Fruit fly (Drosophila melanogaster) whole organism, pupa: ENCODE results near the gene rtet.

ENCODE experiments used
- CG10348 ChIP-seq: fragments of 200-800 bp; sonication (Bioruptor generic); IDR thresholded peaks from 2 replicates; pipeline ENCODE4 v1.3.6; 2022; ENCODE audit warnings: missing biosample characterization, missing genetic modification characterization
- CG12605 ChIP-seq: fragments of 200-800 bp; sonication (Bioruptor generic); IDR thresholded peaks from 2 replicates; pipeline ENCODE4 v1.3.6; 2022; ENCODE audit warnings: missing biosample characterization, missing genetic modification characterization
- CG13204 ChIP-seq: fragments of 200-800 bp; sonication (Bioruptor generic); optimal IDR thresholded peaks from 2 replicates; lab custom pipeline; 2018; ENCODE audit warnings: missing biosample characterization, mild to moderate bottlenecking, missing genetic modification characterization, moderate library complexity
- CG14655 ChIP-seq: fragments of 200-800 bp; sonication (Bioruptor generic); optimal IDR thresholded peaks from 3 replicates; lab custom pipeline; 2017; ENCODE audit warnings: mild to moderate bottlenecking, missing biosample characterization, missing genetic modification reagents, missing genetic modification characterization
- CG15710 ChIP-seq: fragments of 200-800 bp; sonication (Bioruptor generic); optimal IDR thresholded peaks from 2 replicates; lab custom pipeline; 2018; ENCODE audit warnings: missing biosample characterization, mild to moderate bottlenecking, missing genetic modification characterization, moderate library complexity
- CG17806 ChIP-seq: fragments of 200-800 bp; sonication (Bioruptor generic); optimal IDR thresholded peaks from 2 replicates; lab custom pipeline; 2018; ENCODE audit warnings: missing biosample characterization, mild to moderate bottlenecking, missing genetic modification characterization, moderate library complexity
- CG32121 ChIP-seq: fragments of 200-800 bp; sonication (Bioruptor generic); IDR thresholded peaks from 2 replicates; pipeline ENCODE4 v1.3.6; 2022; ENCODE audit warnings: missing biosample characterization, missing genetic modification characterization
- CG34367 ChIP-seq: fragments of 200-800 bp; sonication (Bioruptor generic); optimal IDR thresholded peaks from 2 replicates; lab custom pipeline; 2018; ENCODE audit warnings: missing biosample characterization, mild to moderate bottlenecking, missing genetic modification characterization
- CG4496 ChIP-seq: fragments of 200-800 bp; sonication (Bioruptor generic); IDR thresholded peaks from 3 replicates; pipeline ENCODE4 v1.3.6; 2022; ENCODE audit warnings: missing biosample characterization, missing genetic modification characterization
- CG8159 ChIP-seq: fragments of 200-800 bp; sonication (Bioruptor generic); optimal IDR thresholded peaks from 3 replicates; lab custom pipeline; 2018; ENCODE audit warnings: missing biosample characterization, mild to moderate bottlenecking, missing genetic modification characterization, moderate library complexity
- CG8301 ChIP-seq: fragments of 200-800 bp; sonication (Bioruptor generic); optimal IDR thresholded peaks from 2 replicates; lab custom pipeline; 2018; ENCODE audit warnings: missing biosample characterization, mild to moderate bottlenecking, missing genetic modification characterization
- CG9948 ChIP-seq: fragments of 200-800 bp; sonication (Bioruptor generic); optimal IDR thresholded peaks from 2 replicates; lab custom pipeline; 2018; ENCODE audit warnings: missing biosample characterization, mild to moderate bottlenecking, missing genetic modification characterization, moderate library complexity
- D1 ChIP-seq: fragments of 200-800 bp; sonication (Bioruptor generic); optimal IDR thresholded peaks from 2 replicates; lab custom pipeline; 2018; ENCODE audit warnings: missing biosample characterization, mild to moderate bottlenecking, missing genetic modification characterization, moderate library complexity
- EcR ChIP-seq: fragments of 200-800 bp; sonication (Bioruptor generic); optimal IDR thresholded peaks from 3 replicates; lab custom pipeline; 2019; ENCODE audit warnings: missing biosample characterization, missing genetic modification characterization, mild to moderate bottlenecking, moderate library complexity, missing genetic modification reagents
- Ets98B ChIP-seq: fragments of 200-800 bp; sonication (Bioruptor generic); IDR thresholded peaks from 2 replicates; pipeline ENCODE4 v1.3.6; 2022; ENCODE audit warnings: missing biosample characterization, missing genetic modification characterization
- Pif1A ChIP-seq: fragments of 200-800 bp; sonication (Bioruptor generic); optimal IDR thresholded peaks from 3 replicates; lab custom pipeline; 2016; ENCODE audit warnings: missing biosample characterization, missing genetic modification characterization
- Pif1B ChIP-seq: fragments of 200-800 bp; sonication (Bioruptor generic); optimal IDR thresholded peaks from 3 replicates; lab custom pipeline; 2016; ENCODE audit warnings: missing biosample characterization, missing genetic modification characterization
- Snoo ChIP-seq: fragments of 200-800 bp; sonication (Bioruptor generic); optimal IDR thresholded peaks from 3 replicates; lab custom pipeline; 2017; ENCODE audit warnings: missing biosample characterization, mild to moderate bottlenecking, missing genetic modification characterization, inconsistent platforms
- fd96Ca ChIP-seq: fragments of 200-800 bp; sonication (Bioruptor generic); IDR thresholded peaks from 3 replicates; pipeline ENCODE4 v1.3.6; 2022; ENCODE audit warnings: missing biosample characterization, missing genetic modification characterization
- gl ChIP-seq: fragments of 200-800 bp; sonication (Bioruptor generic); optimal IDR thresholded peaks from 2 replicates; lab custom pipeline; 2018; ENCODE audit warnings: missing biosample characterization, mild to moderate bottlenecking, missing genetic modification characterization
- rn ChIP-seq: fragments of 200-800 bp; sonication (Bioruptor generic); IDR thresholded peaks from 2 replicates; pipeline ENCODE4 v1.3.6; 2022; ENCODE audit warnings: missing biosample characterization, missing genetic modification characterization

rtet gene

dm6 chr3R:21140458-21140857, 32.2 kb downstream of the rtet start, which contains the start of gene SNF4Agamma:
Gene SNF4Agamma (plus strand): TSS chr3R:21140739.
- TF ChIP-seq EcR (GFP tag; lab: Kevin White, UChicago) (no peak), Ets98B (GFP tag; lab: Robert Waterston, UW) (peak; percentile 34; the same call in 1 of the 2 replicates)
- TF ChIP-seq, all 21 proteins: peak for 1

dm6 chr3R:21141341-21141740, 33.1 kb downstream of the rtet start:
- TF ChIP-seq Ets98B (GFP tag; lab: Robert Waterston, UW) (no peak), CG34367 (tag; lab: Kevin White, UChicago) (no peak), CG15710 (tag; lab: Kevin White, UChicago) (no peak), CG17806 (no peak), CG4496 (GFP tag; lab: Robert Waterston, UW) (no peak), CG8301 (tag; lab: Kevin White, UChicago) (no peak), CG13204 (GFP tag; lab: Kevin White, UChicago) (no peak)

dm6 chr3R:21150090-21150489, 41.8 kb downstream of the rtet start:
- TF ChIP-seq CG32121 (0 out of 2 replicates have a peak, but pooled peaks have one; percentile 15), EcR (GFP tag; lab: Kevin White, UChicago) (peak; percentile 8), CG14655 (GFP tag; lab: Kevin White, UChicago) (no peak), Ets98B (GFP tag; lab: Robert Waterston, UW) (0 out of 2 replicates have a peak, but pooled peaks have one; percentile 19)

- TF ChIP-seq CG32121 (peak; percentile 75), rn (GFP tag; lab: Robert Waterston, UW) (no peak), CG9948 (tag; lab: Kevin White, UChicago) (peak; percentile 20), CG8301 (tag; lab: Kevin White, UChicago) (no peak), CG15710 (tag; lab: Kevin White, UChicago) (no peak), CG12605 (GFP tag; lab: Robert Waterston, UW) (0 out of 2 replicates have a peak, but pooled peaks have one; percentile 28), Ets98B (GFP tag; lab: Robert Waterston, UW) (peak; percentile 31; the same call in 1 of the 2 replicates), gl (tag; lab: Kevin White, UChicago) (no peak), fd96Ca (no peak), CG17806 (no peak), Snoo (tag; lab: Kevin White, UChicago) (no peak), CG13204 (GFP tag; lab: Kevin White, UChicago) (no peak), CG14655 (GFP tag; lab: Kevin White, UChicago) (no peak), Pif1B (no peak), CG34367 (tag; lab: Kevin White, UChicago) (no peak), Pif1A (GFP tag; lab: Kevin White, UChicago) (no peak), CG10348 (GFP tag; lab: Robert Waterston, UW) (no peak), CG4496 (GFP tag; lab: Robert Waterston, UW) (peak; percentile 58), CG8159 (tag; lab: Kevin White, UChicago) (no peak), EcR (GFP tag; lab: Kevin White, UChicago) (no peak), D1 (tag; lab: Kevin White, UChicago) (no peak)
These were observed 43.0 kb downstream of the rtet start for dm6 chr3R:21151090-21151870.

dm6 chr3R:21152856-21153278, 44.6 kb downstream of the rtet start:
- TF ChIP-seq EcR (GFP tag; lab: Kevin White, UChicago) (peak; percentile 58), CG8159 (tag; lab: Kevin White, UChicago) (peak; percentile 74), Pif1B (peak; percentile 54), D1 (tag; lab: Kevin White, UChicago) (no peak), CG17806 (peak; percentile 70), CG34367 (tag; lab: Kevin White, UChicago) (peak; percentile 75), rn (GFP tag; lab: Robert Waterston, UW) (peak; percentile 63; the same call in 1 of the 2 replicates), gl (tag; lab: Kevin White, UChicago) (peak; percentile 92), CG14655 (GFP tag; lab: Kevin White, UChicago) (peak; percentile 87), Pif1A (GFP tag; lab: Kevin White, UChicago) (peak; percentile 91), fd96Ca (peak; percentile 83; the same call in 2 of the 3 replicates), Snoo (tag; lab: Kevin White, UChicago) (peak; percentile 89), CG32121 (peak; percentile 74; the same call in 1 of the 2 replicates), CG10348 (GFP tag; lab: Robert Waterston, UW) (no peak), CG15710 (tag; lab: Kevin White, UChicago) (peak; percentile 71), CG4496 (GFP tag; lab: Robert Waterston, UW) (peak; percentile 94), CG9948 (tag; lab: Kevin White, UChicago) (peak; percentile 54), CG13204 (GFP tag; lab: Kevin White, UChicago) (peak; percentile 90), Ets98B (GFP tag; lab: Robert Waterston, UW) (peak; percentile 97), CG8301 (tag; lab: Kevin White, UChicago) (peak; percentile 84), CG12605 (GFP tag; lab: Robert Waterston, UW) (peak; percentile 95)

- TF ChIP-seq fd96Ca (peak; percentile 33; the same call in 1 of the 3 replicates), Pif1B (no peak), CG4496 (GFP tag; lab: Robert Waterston, UW) (peak; percentile 51; the same call in 1 of the 3 replicates), gl (tag; lab: Kevin White, UChicago) (no peak), CG9948 (tag; lab: Kevin White, UChicago) (no peak)
These were observed 45.9 kb downstream of the rtet start for dm6 chr3R:21154130-21154529.
